Fruit fly (Drosophila melanogaster) whole organism, embryonic: ENCODE data around the gene Mks1.

Experiments used
- ATbp ChIP-seq: fragments of 200-800 bp; sonication (Bioruptor generic); optimal IDR thresholded peaks from 2 replicates; lab custom pipeline; 2017; ENCODE audit warnings: missing biosample characterization, mild to moderate bottlenecking, missing genetic modification characterization, missing genetic modification reagents
- Abd-B ChIP-seq: fragments of 200-800 bp; sonication (Bioruptor generic); optimal IDR thresholded peaks from 2 replicates; lab custom pipeline; 2018; ENCODE audit warnings: missing biosample characterization, mild to moderate bottlenecking, missing genetic modification characterization, moderate library complexity
- Ada2b ChIP-seq: fragments of 200-800 bp; sonication (Bioruptor generic); IDR thresholded peaks from 2 replicates; pipeline ENCODE4 v1.3.6; 2022; ENCODE audit warnings: missing biosample characterization, missing genetic modification characterization
- Antp ChIP-seq: fragments of 200-800 bp; sonication (Bioruptor generic); optimal IDR thresholded peaks from 3 replicates; lab custom pipeline; 2016; ENCODE audit warnings: missing biosample characterization, missing genetic modification characterization
- CG13296 ChIP-seq: fragments of 200-800 bp; sonication (Bioruptor generic); optimal IDR thresholded peaks from 3 replicates; lab custom pipeline; 2018; ENCODE audit warnings: missing biosample characterization, mild to moderate bottlenecking, missing genetic modification characterization
- CG14710 ChIP-seq: fragments of 200-800 bp; sonication (Bioruptor generic); optimal IDR thresholded peaks from 3 replicates; lab custom pipeline; 2019; ENCODE audit warnings: missing biosample characterization, mild to moderate bottlenecking, missing genetic modification characterization, moderate library complexity
- CG16863 ChIP-seq: fragments of 200-800 bp; sonication (Bioruptor generic); optimal IDR thresholded peaks from 3 replicates; lab custom pipeline; 2016; ENCODE audit warnings: missing biosample characterization, missing genetic modification characterization
- CG17361 ChIP-seq: fragments of 200-800 bp; sonication (Bioruptor generic); IDR thresholded peaks from 3 replicates; pipeline ENCODE4 v1.3.6; 2022; ENCODE audit warnings: missing biosample characterization, missing genetic modification characterization
- CG1792 ChIP-seq: fragments of 200-800 bp; sonication (Bioruptor generic); optimal IDR thresholded peaks from 2 replicates; lab custom pipeline; 2016; ENCODE audit warnings: missing biosample characterization, missing genetic modification characterization
- CG18476 ChIP-seq: fragments of 200-800 bp; sonication (Bioruptor generic); optimal IDR thresholded peaks from 2 replicates; lab custom pipeline; 2016; ENCODE audit warnings: missing biosample characterization, mild to moderate bottlenecking, missing genetic modification characterization
- CG2116 ChIP-seq: fragments of 200-800 bp; sonication (Bioruptor generic); optimal IDR thresholded peaks from 3 replicates; lab custom pipeline; 2018; ENCODE audit warnings: missing biosample characterization, mild to moderate bottlenecking, missing genetic modification characterization
- CG2202 ChIP-seq: fragments of 200-800 bp; sonication (Bioruptor generic); optimal IDR thresholded peaks from 2 replicates; lab custom pipeline; 2018; ENCODE audit warnings: missing biosample characterization, mild to moderate bottlenecking, missing genetic modification characterization
- CG2712 ChIP-seq: fragments of 200-800 bp; optimal IDR thresholded peaks from 3 replicates; lab custom pipeline; 2019; ENCODE audit warnings: missing biosample characterization, mild to moderate bottlenecking, missing genetic modification characterization, moderate library complexity
- CG30403 ChIP-seq: fragments of 200-800 bp; sonication (Bioruptor generic); optimal IDR thresholded peaks from 3 replicates; lab custom pipeline; 2016; ENCODE audit warnings: missing biosample characterization, missing genetic modification characterization
- CG32532 ChIP-seq: fragments of 200-800 bp; sonication (Bioruptor generic); IDR thresholded peaks from 2 replicates; pipeline ENCODE4 v1.3.6; 2022; ENCODE audit warnings: missing biosample characterization, missing genetic modification characterization
- CG42726 ChIP-seq: fragments of 200-800 bp; sonication (Bioruptor generic); IDR thresholded peaks from 2 replicates; pipeline ENCODE4 v1.3.6; 2022; ENCODE audit warnings: missing biosample characterization, missing genetic modification characterization; ENCODE audit not compliant: partially characterized antibody
- CG4424 ChIP-seq: fragments of 200-800 bp; sonication (Bioruptor generic); optimal IDR thresholded peaks from 3 replicates; lab custom pipeline; 2016; ENCODE audit warnings: missing biosample characterization, missing genetic modification characterization
- CG6854 ChIP-seq: fragments of 200-800 bp; sonication (Bioruptor generic); optimal IDR thresholded peaks from 3 replicates; lab custom pipeline; 2017; ENCODE audit warnings: missing biosample characterization, mild to moderate bottlenecking, missing genetic modification characterization
- Drgx ChIP-seq: fragments of 200-800 bp; sonication (Bioruptor generic); IDR thresholded peaks from 2 replicates; pipeline ENCODE4 v1.3.6; 2022; ENCODE audit warnings: missing biosample characterization, missing genetic modification characterization
- ERR ChIP-seq: fragments of 200-800 bp; sonication (Bioruptor generic); optimal IDR thresholded peaks from 2 replicates; lab custom pipeline; 2016; ENCODE audit warnings: missing biosample characterization, missing genetic modification characterization
- Gug ChIP-seq: fragments of 200-800 bp; sonication (Bioruptor generic); IDR thresholded peaks from 4 replicates; pipeline ENCODE4 v1.3.6; 2022; ENCODE audit warnings: missing biosample characterization, missing genetic modification characterization
- HmgD ChIP-seq: fragments of 200-800 bp; sonication (Bioruptor generic); optimal IDR thresholded peaks from 3 replicates; lab custom pipeline; 2016; ENCODE audit warnings: missing biosample characterization, missing genetic modification characterization
- HmgZ ChIP-seq: fragments of 200-800 bp; sonication (Bioruptor generic); optimal IDR thresholded peaks from 2 replicates; lab custom pipeline; 2018; ENCODE audit warnings: missing biosample characterization, mild to moderate bottlenecking, missing genetic modification characterization
- MTF-1 ChIP-seq: fragments of 200-800 bp; sonication (Bioruptor generic); optimal IDR thresholded peaks from 2 replicates; lab custom pipeline; 2018; ENCODE audit warnings: missing biosample characterization, mild to moderate bottlenecking, missing genetic modification characterization, borderline replicate concordance
- Mes4 ChIP-seq: fragments of 200-800 bp; sonication (Bioruptor generic); optimal IDR thresholded peaks from 2 replicates; lab custom pipeline; 2016; ENCODE audit warnings: missing biosample characterization, missing genetic modification characterization
- PHDP ChIP-seq: fragments of 200-800 bp; sonication (Bioruptor generic); optimal IDR thresholded peaks from 3 replicates; lab custom pipeline; 2018; ENCODE audit warnings: missing biosample characterization, mild to moderate bottlenecking, missing genetic modification characterization, moderate library complexity
- Pdp1 ChIP-seq, 2 experiments: fragments of 200-800 bp; sonication (Bioruptor generic); optimal IDR thresholded peaks; 3 replicates each; lab custom pipeline; 2016; ENCODE audit warnings: missing biosample characterization in 2 of 2, missing genetic modification characterization in 2 of 2, mild to moderate bottlenecking in 1 of 2, moderate library complexity in 1 of 2
- Sry-δ ChIP-seq: fragments of 200-800 bp; sonication (Bioruptor generic); optimal IDR thresholded peaks from 2 replicates; lab custom pipeline; 2016; ENCODE audit warnings: missing biosample characterization, missing genetic modification characterization
- YL-1 ChIP-seq: fragments of 200-800 bp; sonication (Bioruptor generic); optimal IDR thresholded peaks from 3 replicates; lab custom pipeline; 2017; ENCODE audit warnings: missing biosample characterization, mild to moderate bottlenecking, missing genetic modification characterization
- ap ChIP-seq: fragments of 200-800 bp; sonication (Bioruptor generic); IDR thresholded peaks from 2 replicates; pipeline ENCODE4 v1.3.6; 2022; ENCODE audit warnings: missing biosample characterization, missing genetic modification characterization
- bowl ChIP-seq: fragments of 200-800 bp; sonication (Bioruptor generic); IDR thresholded peaks from 2 replicates; pipeline ENCODE4 v1.3.6; 2022; ENCODE audit warnings: missing biosample characterization, missing genetic modification characterization
- cas ChIP-seq: fragments of 200-800 bp; sonication (Bioruptor generic); IDR thresholded peaks from 2 replicates; pipeline ENCODE4 v1.3.6; 2022; ENCODE audit warnings: missing biosample characterization, missing genetic modification characterization
- caup ChIP-seq: fragments of 200-800 bp; sonication (Bioruptor generic); optimal IDR thresholded peaks from 3 replicates; lab custom pipeline; 2017; ENCODE audit warnings: missing biosample characterization, mild to moderate bottlenecking, missing genetic modification characterization, moderate library complexity; ENCODE audit not compliant: severe bottlenecking
- exex ChIP-seq: fragments of 200-800 bp; sonication (Bioruptor generic); optimal IDR thresholded peaks from 4 replicates; lab custom pipeline; 2018; ENCODE audit warnings: missing biosample characterization, mild to moderate bottlenecking, missing genetic modification characterization, moderate library complexity
- gem ChIP-seq: fragments of 200-800 bp; sonication (Bioruptor generic); optimal IDR thresholded peaks from 2 replicates; lab custom pipeline; 2019; ENCODE audit warnings: missing biosample characterization, mild to moderate bottlenecking, missing genetic modification characterization, moderate library complexity
- ham ChIP-seq: fragments of 200-800 bp; sonication (Bioruptor generic); IDR thresholded peaks from 2 replicates; pipeline ENCODE4 v1.3.6; 2022; ENCODE audit warnings: missing biosample characterization, missing genetic modification characterization
- jing ChIP-seq: fragments of 200-800 bp; sonication (Bioruptor generic); optimal IDR thresholded peaks from 2 replicates; lab custom pipeline; 2018; ENCODE audit warnings: missing biosample characterization, mild to moderate bottlenecking, missing genetic modification characterization
- lbe ChIP-seq: fragments of 200-800 bp; sonication (Bioruptor generic); optimal IDR thresholded peaks from 2 replicates; lab custom pipeline; 2016; ENCODE audit warnings: missing biosample characterization, mild to moderate bottlenecking, missing genetic modification characterization
- nom ChIP-seq: fragments of 200-800 bp; sonication (Bioruptor generic); optimal IDR thresholded peaks from 2 replicates; lab custom pipeline; 2017; ENCODE audit warnings: missing biosample characterization, missing genetic modification characterization, mild to moderate bottlenecking, moderate library complexity, missing genetic modification reagents
- p53 ChIP-seq: fragments of 200-800 bp; sonication (Bioruptor generic); optimal IDR thresholded peaks from 2 replicates; lab custom pipeline; 2016; ENCODE audit warnings: missing biosample characterization, missing genetic modification characterization
- pfk ChIP-seq: fragments of 200-800 bp; sonication (Bioruptor generic); optimal IDR thresholded peaks from 2 replicates; lab custom pipeline; 2018; ENCODE audit warnings: missing biosample characterization, mild to moderate bottlenecking, missing genetic modification characterization, moderate library complexity
- ranshi ChIP-seq: fragments of 200-800 bp; sonication (Bioruptor generic); IDR thresholded peaks from 2 replicates; pipeline ENCODE4 v1.3.6; 2022; ENCODE audit warnings: missing biosample characterization, missing genetic modification characterization
- row ChIP-seq: fragments of 200-800 bp; sonication (Bioruptor generic); IDR thresholded peaks from 3 replicates; pipeline ENCODE4 v1.3.6; 2022; ENCODE audit warnings: missing biosample characterization, missing genetic modification characterization
- salm ChIP-seq: fragments of 200-800 bp; sonication (Bioruptor generic); optimal IDR thresholded peaks from 2 replicates; lab custom pipeline; 2018; ENCODE audit warnings: missing biosample characterization, mild to moderate bottlenecking, missing genetic modification characterization
- sd ChIP-seq: fragments of 200-800 bp; sonication (Bioruptor generic); optimal IDR thresholded peaks from 3 replicates; lab custom pipeline; 2018; ENCODE audit warnings: missing biosample characterization, mild to moderate bottlenecking, missing genetic modification characterization, moderate library complexity
- so ChIP-seq: fragments of 200-800 bp; sonication (Bioruptor generic); IDR thresholded peaks from 3 replicates; pipeline ENCODE4 v1.3.6; 2022; ENCODE audit warnings: missing biosample characterization, missing genetic modification characterization
- sob ChIP-seq: fragments of 200-800 bp; sonication (Bioruptor generic); IDR thresholded peaks from 2 replicates; pipeline ENCODE4 v1.3.6; 2022; ENCODE audit warnings: missing biosample characterization, missing genetic modification characterization
- tap ChIP-seq: fragments of 200-800 bp; optimal IDR thresholded peaks from 3 replicates; lab custom pipeline; 2019; ENCODE audit warnings: missing biosample characterization, mild to moderate bottlenecking, missing genetic modification characterization, moderate library complexity
- tio ChIP-seq: fragments of 200-800 bp; sonication (Bioruptor generic); optimal IDR thresholded peaks from 2 replicates; lab custom pipeline; 2017; ENCODE audit warnings: missing biosample characterization, missing genetic modification characterization, inconsistent platforms
- trem ChIP-seq: fragments of 200-800 bp; optimal IDR thresholded peaks from 3 replicates; lab custom pipeline; 2019; ENCODE audit warnings: missing biosample characterization, mild to moderate bottlenecking, missing genetic modification characterization, moderate library complexity

Gene Mks1

DNA sequence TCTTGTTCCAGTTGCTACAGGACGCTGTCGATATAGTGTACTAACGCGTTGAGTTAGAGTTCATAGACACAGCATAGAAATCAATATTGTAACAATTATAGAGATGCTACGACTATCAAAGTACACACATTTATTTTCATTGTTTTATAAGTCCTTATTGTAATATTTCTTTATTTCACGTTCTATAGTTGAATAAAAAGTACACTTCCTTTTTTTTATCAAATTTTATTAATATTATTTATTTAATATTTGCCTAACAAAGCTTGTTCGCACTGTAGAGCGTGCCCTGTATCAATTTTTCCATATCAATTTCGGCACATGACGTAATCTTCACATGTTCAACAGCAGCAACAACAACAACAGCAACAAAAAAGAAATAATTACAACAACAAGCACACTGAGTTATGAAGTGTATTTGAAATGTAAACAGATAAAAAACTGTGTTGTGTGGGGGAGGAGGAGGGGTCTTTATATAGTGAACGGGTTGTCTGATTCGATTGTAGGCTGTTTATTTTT lies 22.4 kb downstream of the Mks1 start (continued):
- TF ChIP-seq exex (tag; lab: Kevin White, UChicago) (peak; percentile 59), Mes4 (no peak), row (GFP tag; lab: Robert Waterston, UW) (peak; percentile 93), Abd-B (GFP tag; lab: Kevin White, UChicago) (peak; percentile 77), CG18476 (GFP tag; lab: Kevin White, UChicago) (peak; percentile 58), CG2202 (tag; lab: Kevin White, UChicago) (no peak), ap (GFP tag; lab: Robert Waterston, UW) (peak; percentile 39; the same call in 1 of the 2 replicates), CG6854 (GFP tag; lab: Kevin White, UChicago) (peak; percentile 71), CG14710 (tag; lab: Kevin White, UChicago) (peak; percentile 77), ranshi (GFP tag; lab: Robert Waterston, UW) (peak; percentile 57; the same call in 1 of the 2 replicates), Sry-δ (no peak), sob (GFP tag; lab: Robert Waterston, UW) (peak; percentile 71), Pdp1 (GFP tag; optimal IDR thresholded peaks at IDR 0.05; lab: Kevin White, UChicago) (peak; percentile 44 to 94), ham (GFP tag; lab: Robert Waterston, UW) (no peak), YL-1 (peak; percentile 34), ATbp (GFP tag; lab: Kevin White, UChicago) (peak; percentile 11), HmgD (GFP tag; lab: Kevin White, UChicago) (no peak), sd (tag; lab: Kevin White, UChicago) (peak; percentile 81), bowl (no peak), CG2116 (GFP tag; lab: Kevin White, UChicago) (peak; percentile 50), caup (GFP tag; lab: Kevin White, UChicago) (peak; percentile 74), CG17361 (GFP tag; lab: Robert Waterston, UW) (peak; percentile 88), CG42726 (no peak), lbe (GFP tag; lab: Kevin White, UChicago) (peak; percentile 19), MTF-1 (GFP tag; lab: Kevin White, UChicago) (no peak), p53 (GFP tag; lab: Kevin White, UChicago) (no peak), CG16863 (GFP tag; lab: Kevin White, UChicago) (no peak), Gug (GFP tag; lab: Robert Waterston, UW) (peak; percentile 55; the same call in 2 of the 4 replicates), PHDP (tag; lab: Kevin White, UChicago) (peak; percentile 84), CG32532 (peak; percentile 78), trem (peak; percentile 60), CG13296 (GFP tag; lab: Kevin White, UChicago) (peak; percentile 90), CG2712 (tag; lab: Kevin White, UChicago) (peak; percentile 88), tap (tag; lab: Kevin White, UChicago) (peak; percentile 82), Drgx (peak; percentile 64), jing (GFP tag; lab: Kevin White, UChicago) (peak; percentile 19), so (GFP tag; lab: Robert Waterston, UW) (peak; percentile 82), Ada2b (GFP tag; lab: Robert Waterston, UW) (peak; percentile 75), salm (tag; lab: Kevin White, UChicago) (peak; percentile 74), Antp (GFP tag; lab: Kevin White, UChicago) (peak; percentile 21), cas (0 out of 2 replicates have a peak, but pooled peaks have one; percentile 22), tio (peak; percentile 72), CG1792 (GFP tag; lab: Kevin White, UChicago) (no peak), pfk (no peak), CG30403 (GFP tag; lab: Kevin White, UChicago) (peak; percentile 82), gem (tag; lab: Kevin White, UChicago) (peak; percentile 92), CG4424 (peak; percentile 70), ERR (no peak), nom (no peak), HmgZ (tag; lab: Kevin White, UChicago) (peak; percentile 30)
